Worm (Caenorhabditis elegans) whole organism, L4 larva: ENCODE data around the gene F35E12.9.

ENCODE experiments used
- D1046.2 ChIP-seq: fragments of 200-800 bp; sonication (Bioruptor generic); IDR thresholded peaks from 2 replicates; pipeline ENCODE4 v1.3.6; 2022; ENCODE audit warnings: missing genetic modification characterization, missing compliant biosample characterization
- F10B5.3 ChIP-seq: sonication (generic microtip); optimal IDR thresholded peaks from 2 replicates; lab custom pipeline; 2016; ENCODE audit warnings: mild to moderate bottlenecking, missing genetic modification characterization, missing compliant biosample characterization
- F26F4.8 ChIP-seq: fragments of 200-800 bp; sonication (Bioruptor generic); conservative IDR thresholded peaks from 2 replicates; pipeline ENCODE4 v1.3.6; 2022; ENCODE audit warnings: missing genetic modification characterization, missing compliant biosample characterization
- F37D6.2 ChIP-seq: sonication (generic microtip); optimal IDR thresholded peaks from 2 replicates; lab custom pipeline; 2016; ENCODE audit warnings: mild to moderate bottlenecking, missing genetic modification characterization, missing compliant biosample characterization
- F49E8.2 ChIP-seq: sonication (generic microtip); optimal IDR thresholded peaks from 2 replicates; lab custom pipeline; 2016; ENCODE audit warnings: missing compliant biosample characterization, mild to moderate bottlenecking, missing genetic modification characterization, borderline replicate concordance
- T20F7.1 ChIP-seq: fragments of 200-800 bp; sonication (Bioruptor generic); optimal IDR thresholded peaks from 2 replicates; lab custom pipeline; 2018; ENCODE audit warnings: mild to moderate bottlenecking, missing genetic modification characterization, missing compliant biosample characterization
- T26A8.4 ChIP-seq: fragments of 200-800 bp; sonication (Bioruptor generic); IDR thresholded peaks from 2 replicates; pipeline ENCODE4 v1.3.6; 2022; ENCODE audit warnings: missing genetic modification characterization, missing compliant biosample characterization
- Y105C5A.15 ChIP-seq: fragments of 200-800 bp; sonication (Bioruptor generic); IDR thresholded peaks from 2 replicates; pipeline ENCODE4 v1.3.6; 2022; ENCODE audit warnings: missing genetic modification characterization, missing compliant biosample characterization
- Y48G9A.11 ChIP-seq: fragments of 200-800 bp; sonication (Bioruptor generic); IDR thresholded peaks from 2 replicates; pipeline ENCODE4 v1.3.6; 2022; ENCODE audit warnings: missing genetic modification reagents, missing genetic modification characterization, missing compliant biosample characterization
- Y5F2A.4 ChIP-seq: fragments of 200-800 bp; sonication (Bioruptor generic); optimal IDR thresholded peaks from 2 replicates; lab custom pipeline; 2018; ENCODE audit warnings: mild to moderate bottlenecking, missing genetic modification characterization, missing compliant biosample characterization
- ZK546.5 ChIP-seq, 2 experiments: sonication (generic microtip); optimal IDR thresholded peaks; 2 replicates each; lab custom pipeline; 2017; ENCODE audit warnings: missing biosample characterization in 2 of 2, missing genetic modification characterization in 2 of 2
- aha-1 ChIP-seq: fragments of 150-350 bp; peaks from one replicate; lab custom pipeline; 2014; ENCODE audit warnings: missing biosample characterization, missing genetic modification characterization
- ama-1 ChIP-seq: fragments of 150-350 bp; optimal IDR thresholded peaks from 2 replicates; lab custom pipeline; 2014; ENCODE audit warnings: inconsistent platforms, mixed read lengths
- arid-1 ChIP-seq: fragments of 200-800 bp; sonication (Bioruptor generic); conservative IDR thresholded peaks from 2 replicates; pipeline ENCODE4 v1.3.6; 2022; ENCODE audit warnings: missing genetic modification reagents, missing genetic modification characterization, missing compliant biosample characterization
- attf-4 ChIP-seq: sonication (generic microtip); optimal IDR thresholded peaks from 3 replicates; lab custom pipeline; 2017; ENCODE audit warnings: missing biosample characterization, missing genetic modification characterization
- ceh-44 ChIP-seq: fragments of 200-800 bp; sonication (Bioruptor generic); IDR thresholded peaks from 2 replicates; pipeline ENCODE4 v1.3.6; 2022; ENCODE audit warnings: missing genetic modification reagents, missing genetic modification characterization, missing compliant biosample characterization
- ceh-62 ChIP-seq: sonication (generic microtip); optimal IDR thresholded peaks from 2 replicates; lab custom pipeline; 2017; ENCODE audit warnings: missing biosample characterization, missing genetic modification characterization
- ces-1 ChIP-seq: fragments of 150-350 bp; sonication (generic microtip); optimal IDR thresholded peaks from 4 replicates; lab custom pipeline; 2014; ENCODE audit warnings: missing biosample characterization, missing genetic modification reagents, missing genetic modification characterization
- cey-2 ChIP-seq: sonication (generic microtip); optimal IDR thresholded peaks from 3 replicates; lab custom pipeline; 2017; ENCODE audit warnings: missing genetic modification characterization, mild to moderate bottlenecking, missing compliant biosample characterization, antibody characterized with exemption, borderline replicate concordance; ENCODE audit not compliant: insufficient read depth
- daf-12 ChIP-seq: fragments of 150-350 bp; optimal IDR thresholded peaks from 2 replicates; lab custom pipeline; 2014; ENCODE audit warnings: missing biosample characterization, missing genetic modification reagents, missing genetic modification characterization
- daf-16 ChIP-seq, 3 experiments: sonication (generic microtip); optimal IDR thresholded peaks; 2 replicates each; lab custom pipeline; 2016 to 2017; ENCODE audit warnings: missing genetic modification characterization in 3 of 3, missing genetic modification reagents in 3 of 3, mild to moderate bottlenecking in 2 of 3, missing compliant biosample characterization in 2 of 3, missing biosample characterization in 1 of 3, moderate library complexity in 1 of 3
- dpl-1 ChIP-seq: fragments of 150-350 bp; optimal IDR thresholded peaks from 2 replicates; lab custom pipeline; 2014; ENCODE audit warnings: missing biosample characterization, missing genetic modification reagents, missing genetic modification characterization
- duxl-1 ChIP-seq: sonication (generic microtip); optimal IDR thresholded peaks from 2 replicates; lab custom pipeline; 2016; ENCODE audit warnings: mild to moderate bottlenecking, missing genetic modification characterization, moderate library complexity, missing compliant biosample characterization; ENCODE audit not compliant: poor library complexity
- dve-1 ChIP-seq: sonication (generic microtip); optimal IDR thresholded peaks from 2 replicates; lab custom pipeline; 2017; ENCODE audit warnings: antibody characterized with exemption, mild to moderate bottlenecking, missing genetic modification characterization, missing compliant biosample characterization; ENCODE audit not compliant: insufficient read depth
- egl-27 ChIP-seq: sonication (generic microtip); optimal IDR thresholded peaks from 3 replicates; lab custom pipeline; 2017; ENCODE audit warnings: missing biosample characterization, missing genetic modification reagents, missing genetic modification characterization
- egl-43 ChIP-seq: fragments of 200-800 bp; sonication (Bioruptor generic); IDR thresholded peaks from 2 replicates; pipeline ENCODE4 v1.3.6; 2022; ENCODE audit warnings: missing genetic modification reagents, missing genetic modification characterization, missing compliant biosample characterization
- gei-8 ChIP-seq: fragments of 200-800 bp; sonication (Bioruptor generic); optimal IDR thresholded peaks from 2 replicates; lab custom pipeline; 2018; ENCODE audit warnings: mild to moderate bottlenecking, missing genetic modification characterization, missing compliant biosample characterization
- hlh-11 ChIP-seq: fragments of 200-800 bp; sonication (Bioruptor generic); optimal IDR thresholded peaks from 2 replicates; lab custom pipeline; 2018; ENCODE audit warnings: mild to moderate bottlenecking, missing genetic modification characterization, missing compliant biosample characterization
- hmg-1.1 ChIP-seq: fragments of 200-800 bp; sonication (Bioruptor generic); IDR thresholded peaks from 2 replicates; pipeline ENCODE4 v1.3.6; 2022; ENCODE audit warnings: missing genetic modification reagents, missing genetic modification characterization, missing compliant biosample characterization
- jun-1 ChIP-seq: fragments of 150-350 bp; optimal IDR thresholded peaks from 2 replicates; lab custom pipeline; 2014; ENCODE audit warnings: missing biosample characterization, missing genetic modification reagents, missing genetic modification characterization
- lim-7 ChIP-seq: fragments of 200-800 bp; sonication (Bioruptor generic); IDR thresholded peaks from 2 replicates; pipeline ENCODE4 v1.3.6; 2022; ENCODE audit warnings: missing genetic modification characterization, missing compliant biosample characterization
- lin-29 ChIP-seq: fragments of 200-800 bp; sonication (Bioruptor generic); IDR thresholded peaks from 2 replicates; pipeline ENCODE4 v1.3.6; 2022; ENCODE audit warnings: missing genetic modification reagents, missing genetic modification characterization, missing compliant biosample characterization
- lir-3 ChIP-seq: sonication (generic microtip); optimal IDR thresholded peaks from 2 replicates; lab custom pipeline; 2016; ENCODE audit warnings: mild to moderate bottlenecking, missing genetic modification characterization, missing compliant biosample characterization
- madf-5 ChIP-seq, 2 experiments: fragments of 200-800 bp; sonication (Bioruptor generic); IDR thresholded peaks; 2 replicates each; pipeline ENCODE4 v1.3.6; 2022; ENCODE audit warnings: missing compliant biosample characterization in 2 of 2, missing genetic modification characterization in 2 of 2
- mdl-1 ChIP-seq, 2 experiments: fragments of 150-350 bp in 1 of 2; sonication (generic microtip) in 1 of 2; optimal IDR thresholded peaks; 2 replicates each; lab custom pipeline; 2014 to 2017; ENCODE audit warnings: missing biosample characterization in 2 of 2, missing genetic modification characterization in 2 of 2
- mdt-29 ChIP-seq: fragments of 200-800 bp; sonication (Bioruptor generic); IDR thresholded peaks from 2 replicates; pipeline ENCODE4 v1.3.6; 2022; ENCODE audit warnings: missing genetic modification reagents, missing genetic modification characterization, missing compliant biosample characterization
- mxl-2 ChIP-seq: fragments of 200-800 bp; sonication (Bioruptor generic); conservative IDR thresholded peaks from 2 replicates; pipeline ENCODE4 v1.3.6; 2022; ENCODE audit warnings: missing genetic modification reagents, missing genetic modification characterization, missing compliant biosample characterization
- nhr-10 ChIP-seq: fragments of 150-350 bp; optimal IDR thresholded peaks from 2 replicates; lab custom pipeline; 2014; ENCODE audit warnings: missing biosample characterization, missing genetic modification characterization
- nhr-11 ChIP-seq: fragments of 150-350 bp; optimal IDR thresholded peaks from 2 replicates; lab custom pipeline; 2014; ENCODE audit warnings: missing biosample characterization, missing genetic modification characterization
- nhr-41 ChIP-seq: fragments of 200-800 bp; sonication (Bioruptor generic); IDR thresholded peaks from 2 replicates; pipeline ENCODE4 v1.3.6; 2022; ENCODE audit warnings: missing genetic modification reagents, missing genetic modification characterization, missing compliant biosample characterization
- nhr-42 ChIP-seq: fragments of 200-800 bp; sonication (Bioruptor generic); IDR thresholded peaks from 2 replicates; pipeline ENCODE4 v1.3.6; 2022; ENCODE audit warnings: missing genetic modification characterization, missing compliant biosample characterization
- php-3 ChIP-seq: fragments of 200-800 bp; sonication (Bioruptor generic); IDR thresholded peaks from 2 replicates; pipeline ENCODE4 v1.3.6; 2022; ENCODE audit warnings: missing genetic modification reagents, missing genetic modification characterization, missing compliant biosample characterization
- set-16 ChIP-seq: fragments of 200-800 bp; sonication (Bioruptor generic); IDR thresholded peaks from 2 replicates; pipeline ENCODE4 v1.3.6; 2022; ENCODE audit warnings: missing genetic modification reagents, missing genetic modification characterization, missing compliant biosample characterization
- skn-1 ChIP-seq: fragments of 150-350 bp; optimal IDR thresholded peaks from 2 replicates; lab custom pipeline; 2014; ENCODE audit warnings: missing biosample characterization, missing genetic modification characterization
- snpc-1.2 ChIP-seq: fragments of 200-800 bp; sonication (Bioruptor generic); IDR thresholded peaks from 2 replicates; pipeline ENCODE4 v1.3.6; 2022; ENCODE audit warnings: missing genetic modification reagents, missing genetic modification characterization, missing compliant biosample characterization
- spr-3 ChIP-seq: fragments of 200-800 bp; sonication (Bioruptor generic); optimal IDR thresholded peaks from 2 replicates; lab custom pipeline; 2018; ENCODE audit warnings: mild to moderate bottlenecking, missing genetic modification characterization, missing compliant biosample characterization
- tag-97 ChIP-seq: fragments of 200-800 bp; sonication (Bioruptor generic); IDR thresholded peaks from 2 replicates; pipeline ENCODE4 v1.3.6; 2022; ENCODE audit warnings: missing genetic modification characterization, missing compliant biosample characterization
- unc-39 ChIP-seq: sonication (generic microtip); optimal IDR thresholded peaks from 2 replicates; lab custom pipeline; 2017; ENCODE audit warnings: missing biosample characterization, missing genetic modification characterization
- vab-7 ChIP-seq: fragments of 200-800 bp; sonication (Bioruptor generic); IDR thresholded peaks from 2 replicates; pipeline ENCODE4 v1.3.6; 2022; ENCODE audit warnings: missing genetic modification reagents, missing genetic modification characterization, missing compliant biosample characterization
- zag-1 ChIP-seq: fragments of 150-350 bp; optimal IDR thresholded peaks from 2 replicates; lab custom pipeline; 2014; ENCODE audit warnings: missing biosample characterization, missing genetic modification characterization
- zfp-2 ChIP-seq: sonication (generic microtip); optimal IDR thresholded peaks from 2 replicates; lab custom pipeline; 2016; ENCODE audit warnings: mild to moderate bottlenecking, missing genetic modification characterization, missing compliant biosample characterization
- zip-2 ChIP-seq: fragments of 150-350 bp; optimal IDR thresholded peaks from 2 replicates; lab custom pipeline; 2014; ENCODE audit warnings: missing biosample characterization, missing genetic modification characterization

Gene F35E12.9

ce11 chrV:13789362-13789761 is 44.4 kb upstream of the F35E12.9 start (continued):
- no peak for TF ChIP-seq Y48G9A.11 (GFP tag; lab: Robert Waterston, UW)
- TF ChIP-seq daf-12 (tag; lab: Kevin White, UChicago) = no peak
- no peak for TF ChIP-seq lir-3 (tag; lab: Kevin White, UChicago)
- TF ChIP-seq ceh-44 (GFP tag; lab: Robert Waterston, UW) = no peak
- TF ChIP-seq F37D6.2 = peak; percentile 9
- TF ChIP-seq F26F4.8 = no peak
- no peak for TF ChIP-seq nhr-41 (GFP tag; lab: Robert Waterston, UW)
- TF ChIP-seq nhr-11 = peak; percentile 96
- TF ChIP-seq aha-1 (tag; lab: Kevin White, UChicago) = peak; percentile 91
- no peak for TF ChIP-seq ZK546.5 (tag; optimal IDR thresholded peaks at IDR 0.05; lab: Kevin White, UChicago)
- TF ChIP-seq tag-97 (GFP tag; lab: Robert Waterston, UW) = no peak
- TF ChIP-seq daf-16 (GFP tag; optimal IDR thresholded peaks at IDR 0.05; lab: Kevin White, UChicago) = peak; percentile 50 to 51
- peak; percentile 90 for TF ChIP-seq daf-16 (tag; optimal IDR thresholded peaks at IDR 0.05; lab: Kevin White, UChicago)
- TF ChIP-seq ama-1 = peak; percentile 72
- TF ChIP-seq Y105C5A.15 (GFP tag; lab: Robert Waterston, UW) = no peak
- TF ChIP-seq mxl-2 (GFP tag; lab: Robert Waterston, UW) = no peak
- no peak for TF ChIP-seq snpc-1.2 (GFP tag; lab: Robert Waterston, UW)
- no peak for TF ChIP-seq skn-1
- peak; percentile 7 for TF ChIP-seq attf-4 (tag; lab: Kevin White, UChicago)
- TF ChIP-seq duxl-1 (tag; lab: Kevin White, UChicago) = no peak
- no peak for TF ChIP-seq ces-1
- no peak for TF ChIP-seq zag-1 (tag; lab: Kevin White, UChicago)
- no peak for TF ChIP-seq gei-8 (GFP tag; lab: Kevin White, UChicago)
- no peak for TF ChIP-seq lin-29 (GFP tag; lab: Robert Waterston, UW)
- peak; percentile 40 to 87 for TF ChIP-seq mdl-1 (tag; optimal IDR thresholded peaks at IDR 0.05; lab: Kevin White, UChicago)
- TF ChIP-seq D1046.2 (GFP tag; lab: Robert Waterston, UW) = no peak
- peak; percentile 91 for TF ChIP-seq hlh-11 (tag; lab: Kevin White, UChicago)
- no peak for TF ChIP-seq vab-7 (GFP tag; lab: Robert Waterston, UW)
- TF ChIP-seq unc-39 (tag; lab: Kevin White, UChicago) = peak; percentile 31
- no peak for TF ChIP-seq madf-5 (GFP tag; IDR thresholded peaks at IDR 0.05; lab: Robert Waterston, UW)
- TF ChIP-seq F49E8.2 (tag; lab: Kevin White, UChicago) = no peak
- peak; percentile 83 for TF ChIP-seq hmg-1.1 (GFP tag; lab: Robert Waterston, UW)
- TF ChIP-seq lim-7 (GFP tag; lab: Robert Waterston, UW) = no peak
- no peak for TF ChIP-seq ceh-62 (tag; lab: Kevin White, UChicago)
- TF ChIP-seq F10B5.3 (tag; lab: Kevin White, UChicago) = peak; percentile 33
- TF ChIP-seq zfp-2 (tag; lab: Kevin White, UChicago) = no peak
- no peak for TF ChIP-seq cey-2 (tag; lab: Kevin White, UChicago)
- peak; percentile 95 for TF ChIP-seq dve-1 (tag; lab: Kevin White, UChicago)
- peak; percentile 39 for TF ChIP-seq dpl-1
- peak; percentile 70 for TF ChIP-seq egl-43
- no peak for TF ChIP-seq mdt-29
- no peak for TF ChIP-seq php-3 (GFP tag; lab: Robert Waterston, UW)
- peak; percentile 35; the same call in 1 of the 2 replicates for TF ChIP-seq set-16 (GFP tag; lab: Robert Waterston, UW)
- TF ChIP-seq spr-3 (GFP tag; lab: Kevin White, UChicago) = no peak
- TF ChIP-seq T26A8.4 (GFP tag; lab: Robert Waterston, UW) = peak; percentile 52
- TF ChIP-seq nhr-10 (tag; lab: Kevin White, UChicago) = peak; percentile 18
- TF ChIP-seq Y5F2A.4 (GFP tag; lab: Kevin White, UChicago) = no peak
- no peak; the same call in 1 of the 2 replicates for TF ChIP-seq arid-1 (GFP tag; lab: Robert Waterston, UW)
- no peak for TF ChIP-seq egl-27 (tag; lab: Kevin White, UChicago)
- TF ChIP-seq T20F7.1 (GFP tag; lab: Kevin White, UChicago) = peak; percentile 80
- TF ChIP-seq nhr-42 (GFP tag; lab: Robert Waterston, UW) = no peak
- TF ChIP-seq jun-1 (tag; lab: Kevin White, UChicago) = no peak
- no peak for TF ChIP-seq zip-2 (tag; lab: Kevin White, UChicago)
